Worm (Caenorhabditis elegans): ENCODE results near the gene Y38E10A.14.

The Y38E10A.14 gene

ce11 chrII:12608653-12609052, 15.7 kb downstream of the Y38E10A.14 start, which contains the start of gene Y38E10A.9:
Gene Y38E10A.9, plus strand, starts transcription at chrII:12608953.
- TF ChIP-seq lin-15B (tag; optimal IDR thresholded peaks at IDR 0.05): no peak
- no peak for TF ChIP-seq nhr-71 (tag; optimal IDR thresholded peaks at IDR 0.05)
- no peak for TF ChIP-seq ets-5 (GFP tag; IDR thresholded peaks at IDR 0.05)
- TF ChIP-seq unc-30 (tag; optimal IDR thresholded peaks at IDR 0.05): no peak
- TF ChIP-seq efl-1 (optimal IDR thresholded peaks at IDR 0.05): no peak
- TF ChIP-seq efl-1 (GFP tag; optimal IDR thresholded peaks at IDR 0.05 in 1 of 2): no peak
- no peak for TF ChIP-seq nhr-85 (tag)
- TF ChIP-seq mef-2 (tag; optimal IDR thresholded peaks at IDR 0.05): no peak
- no peak for TF ChIP-seq sox-4 (tag; optimal IDR thresholded peaks at IDR 0.05)

DNA sequence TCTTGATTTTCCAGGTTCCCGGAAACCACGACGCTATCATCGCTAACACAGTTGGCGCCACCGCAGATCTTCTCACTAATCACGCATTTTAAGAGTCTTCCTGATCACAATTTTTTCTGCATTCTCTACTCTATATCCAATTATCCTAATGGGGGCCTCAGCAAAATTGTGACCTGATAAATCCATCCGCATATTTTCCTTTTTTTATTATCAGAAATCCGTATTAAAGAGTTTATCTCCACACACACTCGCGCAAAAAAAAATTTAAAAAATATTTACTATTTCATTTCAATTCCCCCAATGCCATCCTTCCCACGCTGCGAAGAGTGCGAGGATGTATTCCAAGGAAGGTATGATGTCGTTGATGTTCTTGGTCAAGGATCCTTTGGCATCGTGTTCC, 17.4 kb downstream of the Y38E10A.14 start, which contains the start of gene Y38E10A.8:
TSS of gene Y38E10A.8 (plus strand) at position 301 of the 400 bp plus-strand sequence.
- TF ChIP-seq ceh-8 (GFP tag; optimal IDR thresholded peaks at IDR 0.05): no peak
- peak; percentile 19 for TF ChIP-seq dsc-1 (tag; optimal IDR thresholded peaks at IDR 0.05)
- TF ChIP-seq egl-27 (tag; optimal IDR thresholded peaks at IDR 0.05): no peak
- no peak for TF ChIP-seq ceh-88 (GFP tag; IDR thresholded peaks at IDR 0.05)
- no peak for TF ChIP-seq jun-1 (tag; optimal IDR thresholded peaks at IDR 0.05)
- no peak for TF ChIP-seq hpl-2 (GFP tag; optimal IDR thresholded peaks at IDR 0.05)
- no peak for TF ChIP-seq nhr-76 (tag; optimal IDR thresholded peaks at IDR 0.05)
- no peak for TF ChIP-seq swsn-7 (tag; optimal IDR thresholded peaks at IDR 0.05)
- TF ChIP-seq nhr-20 (tag; optimal IDR thresholded peaks at IDR 0.05): no peak

DNA sequence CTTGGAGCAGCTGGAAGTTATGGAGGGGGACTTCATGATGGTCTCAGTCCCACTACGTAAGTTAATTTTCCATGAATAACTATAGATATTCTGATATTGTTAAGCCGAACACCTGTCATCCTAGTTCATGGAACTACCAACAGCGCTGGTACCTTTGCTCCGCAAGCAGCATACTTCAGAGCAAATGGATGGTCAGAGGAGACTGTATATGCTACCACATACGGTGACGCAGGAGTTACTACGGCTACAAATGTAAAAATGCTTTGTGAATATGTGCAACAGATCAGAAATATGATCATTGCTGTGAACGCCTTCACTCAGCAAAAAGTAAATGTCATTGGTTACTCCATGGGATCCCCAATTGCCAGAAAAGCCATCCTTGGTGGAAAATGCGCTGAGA, 18.2 kb downstream of the Y38E10A.14 start:
- no peak for TF ChIP-seq snpc-4 (tag; optimal IDR thresholded peaks at IDR 0.05)
- TF ChIP-seq dsc-1 (tag; optimal IDR thresholded peaks at IDR 0.05): no peak
- TF ChIP-seq ceh-63 (GFP tag; optimal IDR thresholded peaks at IDR 0.05): no peak
- TF ChIP-seq nhr-85 (tag): no peak
- TF ChIP-seq nhr-90 (tag; optimal IDR thresholded peaks at IDR 0.05; ENCODE audit: poor library complexity): no peak
- TF ChIP-seq unc-86 (tag; optimal IDR thresholded peaks at IDR 0.05): no peak

ce11 chrII:12603667-12604621, 20.4 kb downstream of the Y38E10A.14 start, which contains the start of the genes ceh-100 and lips-15:
Gene ceh-100, minus strand, starts transcription at chrII:12603680.
Gene lips-15, plus strand, starts transcription at chrII:12604386.
- TF ChIP-seq C34B4.2 (tag; optimal IDR thresholded peaks at IDR 0.05): no peak
- no peak for TF ChIP-seq ztf-4 (tag; optimal IDR thresholded peaks at IDR 0.05)
- no peak for TF ChIP-seq nhr-12 (tag; optimal IDR thresholded peaks at IDR 0.05)
- peak; percentile 76 for TF ChIP-seq lin-15B (tag; optimal IDR thresholded peaks at IDR 0.05)
- no peak for TF ChIP-seq ceh-90 (tag; optimal IDR thresholded peaks at IDR 0.05)
- TF ChIP-seq tbx-2 (tag; optimal IDR thresholded peaks at IDR 0.05): peak; percentile 8
- TF ChIP-seq nhr-237 (tag; optimal IDR thresholded peaks at IDR 0.05): no peak
- no peak for TF ChIP-seq nhr-47 (tag; optimal IDR thresholded peaks at IDR 0.05)
- peak; percentile 17 for TF ChIP-seq skn-1 (tag; optimal IDR thresholded peaks at IDR 0.05)
- TF ChIP-seq mep-1 (tag; optimal IDR thresholded peaks at IDR 0.05): peak; percentile 33
- no peak for TF ChIP-seq sox-4 (tag; optimal IDR thresholded peaks at IDR 0.05)
- TF ChIP-seq snu-23 (GFP tag; optimal IDR thresholded peaks at IDR 0.05): peak; percentile 42
- no peak for TF ChIP-seq irx-1 (tag; optimal IDR thresholded peaks at IDR 0.05)
- TF ChIP-seq unc-98 (GFP tag; IDR thresholded peaks at IDR 0.05): no peak
- no peak for TF ChIP-seq unc-30 (tag; optimal IDR thresholded peaks at IDR 0.05)
- no peak for TF ChIP-seq F16B12.6 (tag; optimal IDR thresholded peaks at IDR 0.05)
- TF ChIP-seq snpc-4 (tag; optimal IDR thresholded peaks at IDR 0.05): peak; percentile 16
- no peak for TF ChIP-seq sup-37 (GFP tag; optimal IDR thresholded peaks at IDR 0.05)
- no peak for TF ChIP-seq mef-2 (tag; optimal IDR thresholded peaks at IDR 0.05)
- TF ChIP-seq tlp-1 (tag; optimal IDR thresholded peaks at IDR 0.05): no peak
- no peak for TF ChIP-seq ama-1 (optimal IDR thresholded peaks at IDR 0.05)
- peak; percentile 64 to 71 for TF ChIP-seq efl-1 (optimal IDR thresholded peaks at IDR 0.05)
- TF ChIP-seq efl-1 (GFP tag; optimal IDR thresholded peaks at IDR 0.05 in 1 of 2): peak; percentile 74 to 94
- TF ChIP-seq lir-3 (tag; optimal IDR thresholded peaks at IDR 0.05; ENCODE audit: poor library complexity): no peak
- peak; percentile 46 for TF ChIP-seq lin-14 (GFP tag; optimal IDR thresholded peaks at IDR 0.05)
- no peak for TF ChIP-seq ceh-88 (GFP tag; IDR thresholded peaks at IDR 0.05)
- TF ChIP-seq hlh-4 (tag; optimal IDR thresholded peaks at IDR 0.05): no peak
- TF ChIP-seq ceh-82 (tag; optimal IDR thresholded peaks at IDR 0.05): peak in 1 of 3 experiments; percentile 10
- TF ChIP-seq fos-1 (tag; optimal IDR thresholded peaks at IDR 0.05): no peak
- no peak for TF ChIP-seq aly-2 (tag; optimal IDR thresholded peaks at IDR 0.05)
- no peak for TF ChIP-seq vab-15 (tag; optimal IDR thresholded peaks at IDR 0.05)
- TF ChIP-seq nhr-76 (tag; optimal IDR thresholded peaks at IDR 0.05): no peak
- TF ChIP-seq nhr-85 (tag): peak; percentile 62

Measured in whole organism, L1 larva.